Fruit fly (Drosophila melanogaster): ENCODE data around the gene CG42521.
A peak's percentile ranks its signal among the peaks of the same experiment; 100 is the strongest.

The CG42521 gene

DNA sequence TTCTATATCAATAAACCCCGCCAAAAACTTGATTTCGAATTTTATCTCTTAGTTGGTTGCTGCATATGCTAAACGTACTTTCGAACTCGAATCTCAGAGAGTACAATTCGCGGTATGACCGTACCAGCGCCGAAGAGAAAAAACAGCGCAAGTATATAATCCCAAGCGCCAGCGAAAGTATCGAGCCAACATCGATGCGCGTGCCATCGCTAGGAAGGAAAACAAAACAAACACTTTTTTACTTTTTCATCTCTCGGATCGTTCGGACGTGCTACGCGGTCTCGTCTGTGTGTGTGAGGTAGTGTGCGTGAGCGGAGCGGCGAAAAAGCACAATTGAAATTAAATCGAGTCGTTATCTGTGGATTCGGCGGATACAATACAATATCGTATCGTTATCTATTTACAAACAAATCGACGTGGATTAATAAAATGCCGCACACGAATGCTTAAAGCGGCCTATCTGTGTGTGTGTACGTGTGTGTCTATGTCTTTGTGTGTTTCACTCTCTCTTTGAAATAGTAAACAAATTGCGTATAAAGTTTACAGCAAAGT is 41.2 kb upstream of the CG42521 start, which contains the start of gene simj (continued):
- TF ChIP-seq lmd (GFP tag; IDR thresholded peaks at IDR 0.05) (no peak), CG12219 (GFP tag; optimal IDR thresholded peaks at IDR 0.05) (peak; percentile 46), CG8924 (tag; optimal IDR thresholded peaks at IDR 0.05) (peak; percentile 81), eyg (GFP tag; optimal IDR thresholded peaks at IDR 0.05) (peak; percentile 28), Meics (GFP tag; optimal IDR thresholded peaks at IDR 0.05) (peak; percentile 51), sob (GFP tag; IDR thresholded peaks at IDR 0.05) (peak; percentile 77), ara (GFP tag; IDR thresholded peaks at IDR 0.05) (no peak), CG4820 (GFP tag; optimal IDR thresholded peaks at IDR 0.05) (no peak), CG17328 (GFP tag; IDR thresholded peaks at IDR 0.05) (peak; percentile 38), grau (tag; optimal IDR thresholded peaks at IDR 0.05) (peak; percentile 52), rib (GFP tag; IDR thresholded peaks at IDR 0.05) (peak; percentile 70; the same call in 1 of the 2 replicates), CG8765 (GFP tag; IDR thresholded peaks at IDR 0.05) (no peak), CG11456 (GFP tag; IDR thresholded peaks at IDR 0.05) (no peak), salm (tag; optimal IDR thresholded peaks at IDR 0.05) (peak; percentile 50), CG3407 (GFP tag; optimal IDR thresholded peaks at IDR 0.05) (no peak), CG18764 (GFP tag; optimal IDR thresholded peaks at IDR 0.05) (peak; percentile 5), pfk (GFP tag; optimal IDR thresholded peaks at IDR 0.05) (peak; percentile 41), Rfx (GFP tag; IDR thresholded peaks at IDR 0.05) (peak; percentile 80), CG34376 (GFP tag; optimal IDR thresholded peaks at IDR 0.05) (peak; percentile 88), dm (GFP tag; optimal IDR thresholded peaks at IDR 0.05) (peak; percentile 2), br (optimal IDR thresholded peaks at IDR 0.05) (no peak), CG12104 (GFP tag; optimal IDR thresholded peaks at IDR 0.05) (no peak), crc (GFP tag; optimal IDR thresholded peaks at IDR 0.05) (no peak), sc (optimal IDR thresholded peaks at IDR 0.05) (no peak), sc (GFP tag; optimal IDR thresholded peaks at IDR 0.05) (no peak), CG2678 (tag; optimal IDR thresholded peaks at IDR 0.05) (peak; percentile 44), fu2 (GFP tag; optimal IDR thresholded peaks at IDR 0.05) (peak; percentile 31), CG14965 (GFP tag; optimal IDR thresholded peaks at IDR 0.05; ENCODE audit: borderline replicate concordance) (no peak), org-1 (GFP tag; optimal IDR thresholded peaks at IDR 0.05) (no peak), sim (GFP tag; IDR thresholded peaks at IDR 0.05) (peak; percentile 36; the same call in 1 of the 2 replicates), nau (GFP tag; optimal IDR thresholded peaks at IDR 0.05) (peak; percentile 58), inv (GFP tag; IDR thresholded peaks at IDR 0.05; ENCODE audit: partially characterized antibody) (peak; percentile 72), Max (GFP tag; optimal IDR thresholded peaks at IDR 0.05) (peak; percentile 36), Fer3 (tag; optimal IDR thresholded peaks at IDR 0.05) (peak; percentile 41), Sin3A (optimal IDR thresholded peaks at IDR 0.05) (peak; percentile 10), usp (GFP tag; optimal IDR thresholded peaks at IDR 0.05) (no peak), CTCF (GFP tag; optimal IDR thresholded peaks at IDR 0.05) (peak; percentile 71), wek (GFP tag; optimal IDR thresholded peaks at IDR 0.05) (peak; percentile 75), Atf-2 (GFP tag; optimal IDR thresholded peaks at IDR 0.05) (no peak), vnd (GFP tag; IDR thresholded peaks at IDR 0.05; ENCODE audit: partially characterized antibody) (peak; percentile 64), CG18011 (GFP tag; optimal IDR thresholded peaks at IDR 0.05) (no peak), CG34422 (GFP tag; IDR thresholded peaks at IDR 0.05) (peak; percentile 91), CG18619 (GFP tag; optimal IDR thresholded peaks at IDR 0.05) (no peak), z (GFP tag; IDR thresholded peaks at IDR 0.05) (no peak), CG18599 (GFP tag; optimal IDR thresholded peaks at IDR 0.05) (peak; percentile 61), knrl (GFP tag; IDR thresholded peaks at IDR 0.05; ENCODE audit: partially characterized antibody) (peak; percentile 81), TFAM (GFP tag; optimal IDR thresholded peaks at IDR 0.05) (no peak), klu (GFP tag; IDR thresholded peaks at IDR 0.05) (no peak), corto (GFP tag; optimal IDR thresholded peaks at IDR 0.05) (peak; percentile 2), Oli (tag; optimal IDR thresholded peaks at IDR 0.05) (no peak), CG14014 (GFP tag; IDR thresholded peaks at IDR 0.05) (peak; percentile 63; the same call in 1 of the 2 replicates), bowl (GFP tag; IDR thresholded peaks at IDR 0.05) (no peak), shn (GFP tag; optimal IDR thresholded peaks at IDR 0.05) (peak; percentile 4)
